Worm (Caenorhabditis elegans): ENCODE data around the gene M110.8.

- no peak for TF ChIP-seq nhr-11 (tag; optimal IDR thresholded peaks at IDR 0.05)
- TF ChIP-seq ztf-11 (tag; optimal IDR thresholded peaks at IDR 0.05), result no peak
- no peak for TF ChIP-seq R02D3.7 (tag; optimal IDR thresholded peaks at IDR 0.05)
- no peak for TF ChIP-seq elt-3 (tag; optimal IDR thresholded peaks at IDR 0.05)
- no peak for TF ChIP-seq nhr-43 (tag; optimal IDR thresholded peaks at IDR 0.05; ENCODE audit: poor library complexity, severe bottlenecking)
- no peak for TF ChIP-seq lin-39 (tag; optimal IDR thresholded peaks at IDR 0.05)
- no peak for TF ChIP-seq fos-1 (tag; optimal IDR thresholded peaks at IDR 0.05)
- TF ChIP-seq hmg-11 (tag; optimal IDR thresholded peaks at IDR 0.05), result no peak
- no peak for TF ChIP-seq elt-2 (tag; optimal IDR thresholded peaks at IDR 0.05)
Observed at ce11 chrII:8204039-8204438, 5.3 kb downstream of the M110.8 start, which contains the start of gene col-76.

Measured in whole organism, L3 larva.